Fruit fly (Drosophila melanogaster): ENCODE measurements around the gene Ugt302C1.
A peak's percentile ranks its signal among the peaks of the same experiment; 100 is the strongest.

The Ugt302C1 gene

DNA sequence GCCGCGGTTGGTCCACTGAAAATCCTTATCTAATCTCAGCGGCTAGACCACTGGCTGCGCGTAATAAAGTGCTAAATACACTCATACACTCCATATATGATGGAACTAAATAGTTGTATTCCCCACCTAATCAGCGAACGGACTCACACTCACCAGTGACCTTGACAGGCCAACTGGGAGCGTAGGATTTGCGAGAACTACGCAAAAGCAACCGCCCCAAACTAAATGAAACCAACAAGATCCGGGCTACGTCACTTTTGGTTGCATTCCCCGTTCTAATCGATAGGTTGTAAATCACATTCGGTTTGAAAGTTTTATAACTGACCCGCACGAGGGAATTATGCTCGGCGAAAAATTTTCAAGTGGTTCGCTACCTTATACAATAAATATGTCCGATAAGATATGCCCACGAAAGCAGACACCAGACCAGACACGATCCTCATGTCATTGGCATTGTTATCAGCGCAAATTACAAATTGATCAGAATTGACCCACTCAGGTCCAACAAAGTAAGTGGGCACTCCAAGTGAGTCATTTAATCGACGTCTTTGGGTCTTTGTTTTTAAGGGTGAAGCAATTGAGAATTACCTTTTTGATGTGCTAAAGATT lies 42.4 kb downstream of the Ugt302C1 start (continued):
- TF ChIP-seq Dll (GFP tag; IDR thresholded peaks at IDR 0.05; ENCODE audit: partially characterized antibody), result no peak
- no peak for TF ChIP-seq pita (GFP tag; optimal IDR thresholded peaks at IDR 0.05)
- no peak for TF ChIP-seq org-1 (GFP tag; optimal IDR thresholded peaks at IDR 0.05)
- no peak for TF ChIP-seq CG3163 (GFP tag; optimal IDR thresholded peaks at IDR 0.05)
- no peak for TF ChIP-seq CG9215 (GFP tag; IDR thresholded peaks at IDR 0.05)
- TF ChIP-seq Med (GFP tag), result peak; percentile 50
- no peak for TF ChIP-seq ftz-f1 (GFP tag; optimal IDR thresholded peaks at IDR 0.05)
- TF ChIP-seq BEAF-32 (GFP tag; optimal IDR thresholded peaks at IDR 0.05), result no peak
- no peak for TF ChIP-seq gsb (GFP tag; IDR thresholded peaks at IDR 0.05)
- no peak for TF ChIP-seq CG18764 (GFP tag; optimal IDR thresholded peaks at IDR 0.05)
- TF ChIP-seq CG11695 (GFP tag; IDR thresholded peaks at IDR 0.05), result no peak
- no peak for TF ChIP-seq ind (GFP tag; optimal IDR thresholded peaks at IDR 0.05)
- no peak for TF ChIP-seq CG6813 (GFP tag; optimal IDR thresholded peaks at IDR 0.05)
- no peak for TF ChIP-seq CG4854 (GFP tag; optimal IDR thresholded peaks at IDR 0.05)
- TF ChIP-seq Hand (GFP tag; optimal IDR thresholded peaks at IDR 0.05), result no peak
- TF ChIP-seq CG1024 (GFP tag; IDR thresholded peaks at IDR 0.05), result no peak
- no peak for TF ChIP-seq CG11093 (GFP tag; IDR thresholded peaks at IDR 0.05)
- peak; percentile 82 for TF ChIP-seq sd (tag; optimal IDR thresholded peaks at IDR 0.05)
- TF ChIP-seq phol (tag; optimal IDR thresholded peaks at IDR 0.05), result no peak
- TF ChIP-seq psq (GFP tag; optimal IDR thresholded peaks at IDR 0.05), result no peak
- no peak for TF ChIP-seq CG32532 (GFP tag; IDR thresholded peaks at IDR 0.05)
- 0 out of 2 replicates have a peak, but pooled peaks have one; percentile 29 for TF ChIP-seq CG11247 (GFP tag; IDR thresholded peaks at IDR 0.05)
- no peak for TF ChIP-seq jing (GFP tag; optimal IDR thresholded peaks at IDR 0.05)
- TF ChIP-seq fu2 (GFP tag; optimal IDR thresholded peaks at IDR 0.05), result no peak
- peak; percentile 98 for TF ChIP-seq exex (tag; optimal IDR thresholded peaks at IDR 0.05)
- no peak for TF ChIP-seq CG9437 (GFP tag; optimal IDR thresholded peaks at IDR 0.05)
- no peak for TF ChIP-seq Nf-YB (GFP tag; optimal IDR thresholded peaks at IDR 0.05)
- TF ChIP-seq Six4 (GFP tag; optimal IDR thresholded peaks at IDR 0.05), result no peak
- TF ChIP-seq eyg (GFP tag; optimal IDR thresholded peaks at IDR 0.05), result no peak
- no peak for TF ChIP-seq CG32772 (GFP tag; IDR thresholded peaks at IDR 0.05)
- no peak for TF ChIP-seq CG18262 (tag; optimal IDR thresholded peaks at IDR 0.05)
- TF ChIP-seq CG10462 (GFP tag; optimal IDR thresholded peaks at IDR 0.05), result no peak
- no peak for TF ChIP-seq HLH4C (GFP tag; IDR thresholded peaks at IDR 0.05; ENCODE audit: partially characterized antibody)
- TF ChIP-seq Dbx (GFP tag; IDR thresholded peaks at IDR 0.05), result no peak
- TF ChIP-seq pum (GFP tag; optimal IDR thresholded peaks at IDR 0.05), result no peak
- TF ChIP-seq CG34376 (GFP tag; optimal IDR thresholded peaks at IDR 0.05), result peak; percentile 64
- no peak for TF ChIP-seq aop (GFP tag; IDR thresholded peaks at IDR 0.05)
- no peak for TF ChIP-seq sr (GFP tag; IDR thresholded peaks at IDR 0.05)
- no peak for TF ChIP-seq grau (tag; optimal IDR thresholded peaks at IDR 0.05)
- peak; percentile 25 for TF ChIP-seq Ets65A (GFP tag)
- TF ChIP-seq PHDP (tag; optimal IDR thresholded peaks at IDR 0.05), result no peak
- no peak for TF ChIP-seq kni (GFP tag; optimal IDR thresholded peaks at IDR 0.05)
- TF ChIP-seq grn (GFP tag; optimal IDR thresholded peaks at IDR 0.05), result peak; percentile 87
- peak; percentile 6 for TF ChIP-seq CG12769 (tag; optimal IDR thresholded peaks at IDR 0.05)
- no peak for TF ChIP-seq hkb (optimal IDR thresholded peaks at IDR 0.05)
- TF ChIP-seq hkb (GFP tag; IDR thresholded peaks at IDR 0.05), result no peak
- TF ChIP-seq Mad (GFP tag; optimal IDR thresholded peaks at IDR 0.05), result no peak
- TF ChIP-seq tin (GFP tag; optimal IDR thresholded peaks at IDR 0.05), result no peak
- no peak for TF ChIP-seq CG12942 (GFP tag; optimal IDR thresholded peaks at IDR 0.05)
- TF ChIP-seq Doc3 (GFP tag; IDR thresholded peaks at IDR 0.05; ENCODE audit: partially characterized antibody), result no peak
- no peak for TF ChIP-seq CG7786 (GFP tag; optimal IDR thresholded peaks at IDR 0.05)
- no peak for TF ChIP-seq CG1603 (tag; optimal IDR thresholded peaks at IDR 0.05)
